Fruit fly (Drosophila melanogaster): ENCODE data around the gene Ir94c.

Gene Ir94c

DNA sequence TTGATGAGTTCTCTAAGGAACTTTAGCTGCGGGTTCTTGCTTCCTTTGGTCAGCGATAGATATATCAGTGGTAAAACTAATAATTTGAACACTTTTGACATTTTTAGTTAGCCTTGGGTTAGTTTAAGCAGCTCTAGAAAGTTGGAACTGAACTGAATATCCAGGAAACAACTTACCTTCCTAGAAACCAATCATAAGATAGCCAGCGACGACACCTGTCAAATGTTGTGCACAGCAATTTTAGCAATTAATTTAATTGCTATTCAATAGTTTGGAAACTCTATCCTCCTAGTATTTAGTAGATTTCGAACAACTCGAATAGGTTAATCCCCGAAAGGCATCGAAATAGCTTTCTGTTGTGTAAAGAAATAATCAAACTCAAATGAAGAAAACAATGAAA lies at the start of gene Ir94c:
Gene Ir94c, minus strand, starts transcription at position 101 of the 400 bp plus-strand sequence.
- TF ChIP-seq Ets96B (tag; optimal IDR thresholded peaks at IDR 0.05), result no peak
- no peak for TF ChIP-seq CG31627 (GFP tag; optimal IDR thresholded peaks at IDR 0.05)
- no peak for TF ChIP-seq Ets21C (GFP tag; optimal IDR thresholded peaks at IDR 0.05)
- no peak for TF ChIP-seq CG8319 (GFP tag; optimal IDR thresholded peaks at IDR 0.05)
- no peak for TF ChIP-seq CG1621 (tag; optimal IDR thresholded peaks at IDR 0.05)
- TF ChIP-seq CG6854 (GFP tag; optimal IDR thresholded peaks at IDR 0.05), result no peak
- no peak for TF ChIP-seq OdsH (GFP tag; optimal IDR thresholded peaks at IDR 0.05)
- no peak for TF ChIP-seq CG10631 (GFP tag; optimal IDR thresholded peaks at IDR 0.05)
- TF ChIP-seq Lpt (GFP tag; optimal IDR thresholded peaks at IDR 0.05), result no peak
- TF ChIP-seq fd85E (GFP tag; optimal IDR thresholded peaks at IDR 0.05), result no peak
- TF ChIP-seq Eip75B (GFP tag; optimal IDR thresholded peaks at IDR 0.05), result no peak
- no peak for TF ChIP-seq Hr39 (GFP tag; optimal IDR thresholded peaks at IDR 0.05)
- TF ChIP-seq dac (GFP tag; optimal IDR thresholded peaks at IDR 0.05), result no peak

DNA sequence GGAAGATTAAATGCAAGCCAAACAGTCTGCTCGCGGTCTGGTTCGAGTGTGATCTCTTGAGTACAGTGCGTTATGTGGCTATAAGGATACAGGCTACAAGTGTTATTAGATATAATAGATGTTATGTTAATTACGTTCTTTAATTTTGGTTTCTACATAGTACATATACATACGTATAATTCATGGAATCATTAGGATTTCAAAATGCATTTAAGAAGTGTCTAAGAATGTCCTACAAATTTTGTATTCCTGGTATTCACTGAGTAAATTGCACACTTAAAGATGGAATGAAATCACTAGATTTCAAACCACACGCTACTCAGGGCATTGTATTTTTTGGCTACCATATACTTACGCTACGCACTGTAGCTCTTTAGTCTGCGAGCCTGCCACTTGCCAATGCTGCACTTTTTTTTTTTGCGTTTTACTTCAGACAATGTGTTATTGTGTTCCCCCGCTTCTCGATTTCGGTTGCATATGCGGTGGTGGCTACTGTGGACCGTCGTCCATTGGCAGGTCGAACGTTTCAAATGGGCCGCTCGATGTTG lies 44.1 kb upstream of the Ir94c start:
- peak; percentile 27 for TF ChIP-seq CG3032 (tag; optimal IDR thresholded peaks at IDR 0.05)
- TF ChIP-seq ss (GFP tag; optimal IDR thresholded peaks at IDR 0.05), result no peak
- peak; percentile 12 for TF ChIP-seq Ets21C (GFP tag; optimal IDR thresholded peaks at IDR 0.05)
- peak; percentile 20 for TF ChIP-seq Hr39 (GFP tag; optimal IDR thresholded peaks at IDR 0.05)
- TF ChIP-seq CG32006 (GFP tag; optimal IDR thresholded peaks at IDR 0.05), result peak; percentile 29
- no peak for TF ChIP-seq Lpt (GFP tag; optimal IDR thresholded peaks at IDR 0.05)
- no peak for TF ChIP-seq CG15336 (GFP tag; IDR thresholded peaks at IDR 0.05)
- peak; percentile 39 for TF ChIP-seq Met (GFP tag; optimal IDR thresholded peaks at IDR 0.05)
- TF ChIP-seq Eip78C (GFP tag), result peak; percentile 88
- peak; percentile 25 for TF ChIP-seq CG31627 (GFP tag; optimal IDR thresholded peaks at IDR 0.05)
- no peak for TF ChIP-seq CG4318 (GFP tag; optimal IDR thresholded peaks at IDR 0.05)
- no peak for TF ChIP-seq CG11762 (GFP tag; optimal IDR thresholded peaks at IDR 0.05; ENCODE audit: insufficient read depth)
- peak; percentile 18 for TF ChIP-seq CG10631 (GFP tag; optimal IDR thresholded peaks at IDR 0.05)
- TF ChIP-seq OdsH (GFP tag; optimal IDR thresholded peaks at IDR 0.05), result no peak
- peak; percentile 36 for TF ChIP-seq esn (GFP tag; optimal IDR thresholded peaks at IDR 0.05)
- peak; percentile 3 for TF ChIP-seq CG10669 (GFP tag; optimal IDR thresholded peaks at IDR 0.05)
- TF ChIP-seq svp (GFP tag), result peak; percentile 77
- TF ChIP-seq pdm3 (GFP tag; optimal IDR thresholded peaks at IDR 0.05), result no peak
- TF ChIP-seq CG11902 (GFP tag; optimal IDR thresholded peaks at IDR 0.05), result no peak
- peak; percentile 41 for TF ChIP-seq CG6808 (GFP tag; optimal IDR thresholded peaks at IDR 0.05)
- peak; percentile 35 for TF ChIP-seq topi (GFP tag; optimal IDR thresholded peaks at IDR 0.05)
- TF ChIP-seq CG3919 (GFP tag; optimal IDR thresholded peaks at IDR 0.05), result no peak
- TF ChIP-seq CG8319 (GFP tag; optimal IDR thresholded peaks at IDR 0.05), result no peak
- no peak for TF ChIP-seq CG8632 (GFP tag; optimal IDR thresholded peaks at IDR 0.05)
- no peak for TF ChIP-seq net (GFP tag; optimal IDR thresholded peaks at IDR 0.05)
- TF ChIP-seq Sox14 (GFP tag; optimal IDR thresholded peaks at IDR 0.05), result no peak
- peak; percentile 19 for TF ChIP-seq acj6 (GFP tag; optimal IDR thresholded peaks at IDR 0.05)
- TF ChIP-seq Ets96B (tag; optimal IDR thresholded peaks at IDR 0.05), result peak; percentile 10
- TF ChIP-seq dac (GFP tag; optimal IDR thresholded peaks at IDR 0.05), result no peak
- no peak for TF ChIP-seq Hr38 (GFP tag; optimal IDR thresholded peaks at IDR 0.05)
- no peak for TF ChIP-seq CG34406 (GFP tag; optimal IDR thresholded peaks at IDR 0.05)
- TF ChIP-seq CG9139 (GFP tag; optimal IDR thresholded peaks at IDR 0.05), result no peak
- peak; percentile 9 for TF ChIP-seq Hr4 (GFP tag; optimal IDR thresholded peaks at IDR 0.05)
- TF ChIP-seq fd59A (GFP tag; optimal IDR thresholded peaks at IDR 0.05), result no peak
- peak; percentile 1 for TF ChIP-seq lz (GFP tag; optimal IDR thresholded peaks at IDR 0.05)
- peak; percentile 45 for TF ChIP-seq dsx (GFP tag; optimal IDR thresholded peaks at IDR 0.05; ENCODE audit: poor library complexity, severe bottlenecking)
- TF ChIP-seq achi (GFP tag; optimal IDR thresholded peaks at IDR 0.05), result peak; percentile 17
- TF ChIP-seq Gug (GFP tag; IDR thresholded peaks at IDR 0.05), result no peak
- TF ChIP-seq Smox (GFP tag; optimal IDR thresholded peaks at IDR 0.05), result peak; percentile 36
- TF ChIP-seq CG7368 (GFP tag; optimal IDR thresholded peaks at IDR 0.05), result peak; percentile 22
- TF ChIP-seq Eip75B (GFP tag; optimal IDR thresholded peaks at IDR 0.05), result peak; percentile 20
- no peak for TF ChIP-seq fkh (GFP tag; optimal IDR thresholded peaks at IDR 0.05)
- peak; percentile 39 for TF ChIP-seq spab (GFP tag; optimal IDR thresholded peaks at IDR 0.05)
- TF ChIP-seq cyc (GFP tag; optimal IDR thresholded peaks at IDR 0.05), result peak; percentile 21
- TF ChIP-seq CG6792 (GFP tag; optimal IDR thresholded peaks at IDR 0.05), result peak; percentile 49
- no peak for TF ChIP-seq CG6163 (GFP tag; IDR thresholded peaks at IDR 0.05)
